Fruit fly (Drosophila melanogaster): Measurements from ENCODE around the gene CG43232.

The CG43232 gene

dm6 chr2L:6918517-6919202 lies 13.3 kb upstream of the CG43232 start, which contains the start of gene nop5 (continued):
- TF ChIP-seq ato (GFP tag; IDR thresholded peaks at IDR 0.05; ENCODE audit: partially characterized antibody) (no peak), jigr1 (GFP tag; IDR thresholded peaks at IDR 0.05) (no peak), Kr (GFP tag; optimal IDR thresholded peaks at IDR 0.05) (no peak), corto (GFP tag; optimal IDR thresholded peaks at IDR 0.05) (no peak), zen (tag; optimal IDR thresholded peaks at IDR 0.05) (peak; percentile 20), Hand (GFP tag; optimal IDR thresholded peaks at IDR 0.05) (peak; percentile 56), CG14860 (GFP tag; IDR thresholded peaks at IDR 0.05; ENCODE audit: partially characterized antibody) (no peak), HLH4C (GFP tag; IDR thresholded peaks at IDR 0.05; ENCODE audit: partially characterized antibody) (peak; percentile 28; the same call in 1 of the 3 replicates), eyg (GFP tag; optimal IDR thresholded peaks at IDR 0.05) (no peak), CG8359 (GFP tag; optimal IDR thresholded peaks at IDR 0.05; ENCODE audit: borderline replicate concordance) (peak; percentile 20), pros (GFP tag; optimal IDR thresholded peaks at IDR 0.05) (peak; percentile 37), CG8765 (GFP tag; IDR thresholded peaks at IDR 0.05) (no peak), grau (tag; optimal IDR thresholded peaks at IDR 0.05) (peak; percentile 80), Gug (GFP tag; IDR thresholded peaks at IDR 0.05) (no peak), yki (optimal IDR thresholded peaks at IDR 0.05) (no peak), ranshi (GFP tag; IDR thresholded peaks at IDR 0.05) (no peak), CG43689 (GFP tag; IDR thresholded peaks at IDR 0.05) (no peak), Lhr (GFP tag; optimal IDR thresholded peaks at IDR 0.05) (no peak), sim (GFP tag; IDR thresholded peaks at IDR 0.05) (no peak), CG12299 (tag; optimal IDR thresholded peaks at IDR 0.05) (peak; percentile 19), CG4282 (GFP tag; optimal IDR thresholded peaks at IDR 0.05) (no peak), Bteb2 (GFP tag; optimal IDR thresholded peaks at IDR 0.05) (no peak), CG13287 (GFP tag; IDR thresholded peaks at IDR 0.05; ENCODE audit: partially characterized antibody) (peak; percentile 30; the same call in 1 of the 2 replicates), CG12659 (GFP tag; optimal IDR thresholded peaks at IDR 0.05) (peak; percentile 85), HmgZ (tag; optimal IDR thresholded peaks at IDR 0.05) (no peak), shn (GFP tag; optimal IDR thresholded peaks at IDR 0.05) (no peak), chif (GFP tag; optimal IDR thresholded peaks at IDR 0.05) (no peak), CHES-1-like (GFP tag; optimal IDR thresholded peaks at IDR 0.05) (no peak), zf30C (GFP tag; optimal IDR thresholded peaks at IDR 0.05) (no peak), Dip2 (GFP tag; IDR thresholded peaks at IDR 0.05) (no peak), CG10147 (GFP tag; optimal IDR thresholded peaks at IDR 0.05) (peak; percentile 80), Ssrp (tag; optimal IDR thresholded peaks at IDR 0.05) (peak; percentile 67), stc (GFP tag; IDR thresholded peaks at IDR 0.05) (no peak), CG1529 (GFP tag; optimal IDR thresholded peaks at IDR 0.05) (peak; percentile 38), CG15073 (GFP tag; optimal IDR thresholded peaks at IDR 0.05) (no peak), tap (tag; optimal IDR thresholded peaks at IDR 0.05) (peak; percentile 67), CG4424 (GFP tag; optimal IDR thresholded peaks at IDR 0.05) (peak; percentile 44), NC2α (GFP tag; optimal IDR thresholded peaks at IDR 0.05) (no peak), disco-r (GFP tag; optimal IDR thresholded peaks at IDR 0.05) (no peak), CG10274 (GFP tag; optimal IDR thresholded peaks at IDR 0.05) (peak; percentile 3), CG4404 (GFP tag; IDR thresholded peaks at IDR 0.05) (no peak), gcm (GFP tag; optimal IDR thresholded peaks at IDR 0.05) (no peak), dmrt99B (tag; optimal IDR thresholded peaks at IDR 0.05) (no peak), inv (GFP tag; IDR thresholded peaks at IDR 0.05; ENCODE audit: partially characterized antibody) (no peak), CG14667 (GFP tag; IDR thresholded peaks at IDR 0.05) (no peak), CG9727 (GFP tag; optimal IDR thresholded peaks at IDR 0.05) (peak; percentile 81), CG2875 (GFP tag; optimal IDR thresholded peaks at IDR 0.05) (peak; percentile 39), CG6272 (GFP tag; IDR thresholded peaks at IDR 0.05) (no peak), al (GFP tag; IDR thresholded peaks at IDR 0.05) (0 out of 2 replicates have a peak, but pooled peaks have one; percentile 8), CG3847 (GFP tag; IDR thresholded peaks at IDR 0.05) (no peak)
